Fruit fly (Drosophila melanogaster) whole organism, adult: ENCODE results near the gene CG12105.

Experiments
- CG14711 ChIP-seq: fragments of 200-800 bp; sonication (Bioruptor generic); optimal IDR thresholded peaks from 2 replicates; lab custom pipeline; 2018; ENCODE audit warnings: missing biosample characterization, mild to moderate bottlenecking, missing genetic modification characterization, moderate library complexity
- CG1620 ChIP-seq: fragments of 200-800 bp; sonication (Bioruptor generic); optimal IDR thresholded peaks from 2 replicates; lab custom pipeline; 2016; ENCODE audit warnings: missing biosample characterization, missing genetic modification characterization
- Hr96 ChIP-seq: fragments of 200-800 bp; sonication (Bioruptor generic); optimal IDR thresholded peaks from 2 replicates; lab custom pipeline; 2016; ENCODE audit warnings: missing biosample characterization, missing genetic modification characterization
- pad ChIP-seq: fragments of 200-800 bp; sonication (Bioruptor generic); optimal IDR thresholded peaks from 3 replicates; lab custom pipeline; 2017; ENCODE audit warnings: missing biosample characterization, missing genetic modification characterization, mild to moderate bottlenecking, moderate library complexity, missing genetic modification reagents

DNA sequence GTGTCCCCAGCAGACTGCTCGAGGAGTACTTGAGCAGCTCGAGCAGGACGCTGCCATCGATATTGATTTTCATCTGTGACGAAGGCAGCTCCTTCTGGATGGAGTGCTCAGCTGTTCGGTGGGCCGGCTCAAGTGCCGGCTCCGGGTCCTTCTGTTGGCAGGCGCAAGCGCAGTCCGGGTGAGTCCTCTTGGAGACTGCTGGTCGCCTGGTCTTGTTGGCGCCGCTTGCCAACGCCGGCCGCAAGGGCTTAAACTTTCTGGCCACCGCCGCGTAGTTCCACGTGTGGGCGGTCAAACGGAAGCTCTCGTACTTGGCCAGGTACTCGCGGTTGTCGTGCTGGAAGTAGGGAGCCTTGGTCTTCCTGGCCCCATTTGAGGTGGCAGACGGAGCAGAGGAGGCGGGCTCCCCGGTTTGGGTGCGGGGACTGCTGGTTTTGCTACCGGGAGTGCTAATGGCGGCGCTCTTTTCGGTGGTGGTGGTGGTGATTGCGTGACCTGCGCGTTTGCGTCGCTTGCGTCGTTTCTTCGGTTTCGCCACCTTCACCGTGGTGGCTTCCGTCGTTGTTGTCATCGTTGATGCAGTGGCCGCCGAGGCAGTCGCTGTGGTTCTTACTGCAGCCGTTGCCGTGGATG, 46.3 kb upstream of the CG12105 start:
- TF ChIP-seq CG14711 (tag; lab: Kevin White, UChicago) (no peak), Hr96 (GFP tag; lab: Kevin White, UChicago) (no peak), pad (GFP tag; lab: Kevin White, UChicago) (no peak), CG1620 (GFP tag; lab: Kevin White, UChicago) (no peak)
